Fruit fly (Drosophila melanogaster): ENCODE results near the gene Cyp28d2.

The Cyp28d2 gene

dm6 chr2L:5237175-5237753, 30.2 kb downstream of the Cyp28d2 start:
- TF ChIP-seq tai (GFP tag; optimal IDR thresholded peaks at IDR 0.05): peak; percentile 14
- TF ChIP-seq foxo (GFP tag; optimal IDR thresholded peaks at IDR 0.05): peak in 1 of 2 experiments; percentile 58
- TF ChIP-seq br (GFP tag; optimal IDR thresholded peaks at IDR 0.05): peak; percentile 24
- TF ChIP-seq Hr83 (GFP tag; optimal IDR thresholded peaks at IDR 0.05; ENCODE audit: poor library complexity, severe bottlenecking): peak; percentile 87
- no peak for TF ChIP-seq GATAd (GFP tag; optimal IDR thresholded peaks at IDR 0.05)
- peak; percentile 16 for TF ChIP-seq rgr (GFP tag; optimal IDR thresholded peaks at IDR 0.05)
- no peak for TF ChIP-seq lola (GFP tag; optimal IDR thresholded peaks at IDR 0.05)
- peak; percentile 45 for TF ChIP-seq sage (GFP tag; optimal IDR thresholded peaks at IDR 0.05)
- TF ChIP-seq Dif (GFP tag; optimal IDR thresholded peaks at IDR 0.05; ENCODE audit: partially characterized antibody): peak; percentile 100
- TF ChIP-seq jim (GFP tag; optimal IDR thresholded peaks at IDR 0.05): no peak
- peak; percentile 87 for TF ChIP-seq Rel (GFP tag; optimal IDR thresholded peaks at IDR 0.05)
- peak; percentile 22 for TF ChIP-seq Rel (tag; optimal IDR thresholded peaks at IDR 0.05)
- TF ChIP-seq Sp1 (GFP tag; optimal IDR thresholded peaks at IDR 0.05): peak; percentile 6
- TF ChIP-seq woc (GFP tag; optimal IDR thresholded peaks at IDR 0.05): peak; percentile 18
- TF ChIP-seq CrebA (GFP tag; optimal IDR thresholded peaks at IDR 0.05; ENCODE audit: borderline replicate concordance): peak; percentile 70
- no peak for TF ChIP-seq Abd-B (GFP tag; optimal IDR thresholded peaks at IDR 0.05)
- peak; percentile 2 for TF ChIP-seq Hnf4 (GFP tag; optimal IDR thresholded peaks at IDR 0.05)
- no peak for TF ChIP-seq Dfd (GFP tag; optimal IDR thresholded peaks at IDR 0.05)
- TF ChIP-seq h (GFP tag; optimal IDR thresholded peaks at IDR 0.05): peak; percentile 45
- TF ChIP-seq brk (GFP tag; optimal IDR thresholded peaks at IDR 0.05): peak; percentile 67
- peak; percentile 23 for TF ChIP-seq CG32264 (GFP tag; optimal IDR thresholded peaks at IDR 0.05)
- no peak for TF ChIP-seq dsf (GFP tag; optimal IDR thresholded peaks at IDR 0.05; ENCODE audit: borderline replicate concordance)
- TF ChIP-seq dl (GFP tag; optimal IDR thresholded peaks at IDR 0.05; ENCODE audit: insufficient read depth in 1 of 2, partially characterized antibody in 2 of 2): peak; percentile 97 to 99
- peak; percentile 95 for TF ChIP-seq Vsx2 (GFP tag; optimal IDR thresholded peaks at IDR 0.05; ENCODE audit: partially characterized antibody)
- TF ChIP-seq Myc (optimal IDR thresholded peaks at IDR 0.05): peak; percentile 96

- TF ChIP-seq lola (GFP tag; optimal IDR thresholded peaks at IDR 0.05) (no peak), foxo (GFP tag; optimal IDR thresholded peaks at IDR 0.05) (peak in 1 of 2 experiments; percentile 49), CrebA (GFP tag; optimal IDR thresholded peaks at IDR 0.05; ENCODE audit: borderline replicate concordance) (no peak), fru (GFP tag; optimal IDR thresholded peaks at IDR 0.05) (peak; percentile 38), OdsH (GFP tag; optimal IDR thresholded peaks at IDR 0.05) (peak; percentile 69), jim (GFP tag; optimal IDR thresholded peaks at IDR 0.05) (no peak), psq (GFP tag; optimal IDR thresholded peaks at IDR 0.05) (peak; percentile 43), dl (GFP tag; optimal IDR thresholded peaks at IDR 0.05; ENCODE audit: insufficient read depth in 1 of 2, partially characterized antibody in 2 of 2) (no peak), Hnf4 (GFP tag; optimal IDR thresholded peaks at IDR 0.05) (peak; percentile 33), rgr (GFP tag; optimal IDR thresholded peaks at IDR 0.05) (peak; percentile 49), Myc (optimal IDR thresholded peaks at IDR 0.05) (no peak), br (GFP tag; optimal IDR thresholded peaks at IDR 0.05) (no peak), h (GFP tag; optimal IDR thresholded peaks at IDR 0.05) (peak; percentile 6), Rel (GFP tag; optimal IDR thresholded peaks at IDR 0.05) (no peak), Rel (tag; optimal IDR thresholded peaks at IDR 0.05) (no peak), brk (GFP tag; optimal IDR thresholded peaks at IDR 0.05) (peak; percentile 49), CG32264 (GFP tag; optimal IDR thresholded peaks at IDR 0.05) (no peak), CG9705 (GFP tag; optimal IDR thresholded peaks at IDR 0.05) (no peak), tai (GFP tag; optimal IDR thresholded peaks at IDR 0.05) (no peak), HLH106 (tag; optimal IDR thresholded peaks at IDR 0.05) (peak; percentile 24), dmrt93B (GFP tag; optimal IDR thresholded peaks at IDR 0.05) (no peak), N (GFP tag; optimal IDR thresholded peaks at IDR 0.05) (no peak), Sp1 (GFP tag; optimal IDR thresholded peaks at IDR 0.05) (peak; percentile 24), Hr78 (GFP tag; optimal IDR thresholded peaks at IDR 0.05) (no peak), Mio (GFP tag; optimal IDR thresholded peaks at IDR 0.05) (no peak), sv (GFP tag; optimal IDR thresholded peaks at IDR 0.05) (peak; percentile 33), Dif (GFP tag; optimal IDR thresholded peaks at IDR 0.05; ENCODE audit: partially characterized antibody) (no peak), Dfd (GFP tag; optimal IDR thresholded peaks at IDR 0.05) (no peak), sage (GFP tag; optimal IDR thresholded peaks at IDR 0.05) (no peak), usp (GFP tag; optimal IDR thresholded peaks at IDR 0.05) (no peak)
Observed at dm6 chr2L:5237899-5238566, 31.0 kb downstream of the Cyp28d2 start.

Data from whole organism, wandering third instar larva.